Comparison of ENCODE assay signal across 1 worm cellular context in the genomic region with DNA sequence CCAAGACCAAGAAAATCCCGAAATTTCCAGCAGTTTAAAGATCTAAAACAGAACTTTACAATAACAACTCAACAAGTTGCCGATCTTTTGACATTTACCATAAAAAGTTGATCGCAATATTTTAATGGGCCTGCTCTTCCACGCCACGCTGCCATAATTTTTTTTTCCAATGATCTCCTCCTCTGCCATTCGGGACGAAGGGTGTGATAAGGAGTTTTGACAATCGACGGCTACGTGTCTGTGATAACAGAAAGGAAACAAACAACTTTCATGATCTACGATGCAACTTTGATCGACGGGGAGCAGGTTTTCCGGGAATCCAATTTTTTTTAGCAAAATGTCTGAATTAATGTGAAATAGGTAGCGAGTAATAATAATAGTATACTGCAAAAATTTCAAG.
TF ChIP-seq lines count a peak whose summit lies in the region.

No protein-coding gene starts in this region.

TF ChIP-seq in whole organism, L4 larva, 104 proteins besides CTCF, POLR2A, EP300 and RAD21 (continued from another document):
- TF ChIP-seq daf-16 (GFP tag; optimal IDR thresholded peaks at IDR 0.05; lab: Kevin White, UChicago) (no peak), daf-16 (tag; optimal IDR thresholded peaks at IDR 0.05; lab: Kevin White, UChicago) (peak; percentile 75), F10B5.3 (tag; optimal IDR thresholded peaks at IDR 0.05; lab: Kevin White, UChicago) (no peak), aha-1 (tag; lab: Kevin White, UChicago) (no peak), fkh-10 (GFP tag; optimal IDR thresholded peaks at IDR 0.05; lab: Kevin White, UChicago) (no peak), ceh-62 (tag; optimal IDR thresholded peaks at IDR 0.05; lab: Kevin White, UChicago) (no peak), zip-2 (tag; optimal IDR thresholded peaks at IDR 0.05; lab: Kevin White, UChicago) (no peak), mxl-3 (GFP tag; optimal IDR thresholded peaks at IDR 0.05; lab: Kevin White, UChicago) (peak; percentile 6), lin-13 (GFP tag; optimal IDR thresholded peaks at IDR 0.05; lab: Kevin White, UChicago) (peak; percentile 29), skn-1 (tag; optimal IDR thresholded peaks at IDR 0.05; lab: Kevin White, UChicago) (no peak), nhr-76 (tag; optimal IDR thresholded peaks at IDR 0.05; lab: Kevin White, UChicago) (no peak)
